Fruit fly (Drosophila melanogaster): ENCODE data around the gene CG9175.
A peak's percentile ranks its signal among the peaks of the same experiment; 100 is the strongest.

CG9175 gene

DNA sequence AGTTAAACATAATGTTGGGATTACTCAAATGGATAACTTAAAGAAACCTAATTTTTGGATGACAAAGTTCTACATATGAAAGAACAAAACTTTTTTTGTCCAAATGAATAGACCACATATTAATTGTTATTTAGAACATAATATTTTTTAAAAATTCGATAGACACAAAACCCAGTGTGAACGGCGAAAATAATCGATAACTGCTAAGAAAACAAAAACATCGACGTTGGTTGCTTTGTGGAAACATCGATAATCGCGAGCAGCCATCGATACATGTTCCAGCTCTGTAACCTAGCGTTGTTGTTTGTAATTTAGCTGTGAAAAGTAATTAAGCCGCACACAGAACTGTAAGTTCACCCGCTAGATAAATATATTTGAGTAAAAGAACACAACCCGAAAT, 48.2 kb downstream of the CG9175 start, which contains the start of gene CG9135 (continued):
- TF ChIP-seq pb (GFP tag; optimal IDR thresholded peaks at IDR 0.05): no peak
- peak; percentile 94 for TF ChIP-seq CG7357 (GFP tag; IDR thresholded peaks at IDR 0.05)
- TF ChIP-seq Gug (GFP tag; IDR thresholded peaks at IDR 0.05): no peak; the same call in 3 of the 4 replicates
- no peak for TF ChIP-seq pho (GFP tag; optimal IDR thresholded peaks at IDR 0.05)
- no peak for TF ChIP-seq jumu (GFP tag; optimal IDR thresholded peaks at IDR 0.05)
- no peak for TF ChIP-seq CG1832 (GFP tag; optimal IDR thresholded peaks at IDR 0.05)
- no peak for TF ChIP-seq CG7556 (GFP tag; optimal IDR thresholded peaks at IDR 0.05)
- peak; percentile 86 for TF ChIP-seq pzg (GFP tag; optimal IDR thresholded peaks at IDR 0.05)
- TF ChIP-seq Hmx (GFP tag; optimal IDR thresholded peaks at IDR 0.05): no peak
- TF ChIP-seq CG33213 (GFP tag; optimal IDR thresholded peaks at IDR 0.05): no peak
- TF ChIP-seq chif (GFP tag; optimal IDR thresholded peaks at IDR 0.05): no peak
- TF ChIP-seq Gsc (GFP tag; IDR thresholded peaks at IDR 0.05): no peak
- TF ChIP-seq Camta (GFP tag; optimal IDR thresholded peaks at IDR 0.05): no peak
- TF ChIP-seq CG4707 (GFP tag; optimal IDR thresholded peaks at IDR 0.05): no peak
- TF ChIP-seq NC2β (GFP tag; optimal IDR thresholded peaks at IDR 0.05): no peak
- no peak for TF ChIP-seq Rx (GFP tag; IDR thresholded peaks at IDR 0.05)
- TF ChIP-seq CG3847 (GFP tag; IDR thresholded peaks at IDR 0.05): no peak
- peak; percentile 99 for TF ChIP-seq CG14860 (GFP tag; IDR thresholded peaks at IDR 0.05; ENCODE audit: partially characterized antibody)
- no peak for TF ChIP-seq psq (GFP tag; optimal IDR thresholded peaks at IDR 0.05)
- TF ChIP-seq Hr51 (GFP tag; optimal IDR thresholded peaks at IDR 0.05): no peak
- TF ChIP-seq H15 (GFP tag; IDR thresholded peaks at IDR 0.05): no peak
- no peak for TF ChIP-seq cwo (GFP tag; optimal IDR thresholded peaks at IDR 0.05)
- TF ChIP-seq CoRest (tag; optimal IDR thresholded peaks at IDR 0.05): peak; percentile 54
- TF ChIP-seq bsh (GFP tag; optimal IDR thresholded peaks at IDR 0.05): no peak
- no peak for TF ChIP-seq h (optimal IDR thresholded peaks at IDR 0.05)
- peak; percentile 78 for TF ChIP-seq stwl (tag; optimal IDR thresholded peaks at IDR 0.05)
- no peak for TF ChIP-seq vvl (GFP tag; IDR thresholded peaks at IDR 0.05)
- TF ChIP-seq lov (optimal IDR thresholded peaks at IDR 0.05): no peak
- TF ChIP-seq lov (GFP tag; IDR thresholded peaks at IDR 0.05): no peak
- peak; percentile 59; the same call in 1 of the 2 replicates for TF ChIP-seq CG9932 (GFP tag; IDR thresholded peaks at IDR 0.05)
- no peak for TF ChIP-seq tx (GFP tag; optimal IDR thresholded peaks at IDR 0.05)
- no peak for TF ChIP-seq CG10366 (GFP tag; IDR thresholded peaks at IDR 0.05)
- no peak for TF ChIP-seq CG9876 (GFP tag; optimal IDR thresholded peaks at IDR 0.05)
- no peak for TF ChIP-seq gt (GFP tag; IDR thresholded peaks at IDR 0.05)
- no peak for TF ChIP-seq cg (GFP tag; optimal IDR thresholded peaks at IDR 0.05)
- TF ChIP-seq Neu2 (GFP tag; optimal IDR thresholded peaks at IDR 0.05; ENCODE audit: borderline replicate concordance): no peak
- TF ChIP-seq Sry-δ (GFP tag; optimal IDR thresholded peaks at IDR 0.05): peak; percentile 84
- peak; percentile 23 for TF ChIP-seq Med (GFP tag)
- peak; percentile 72 for TF ChIP-seq E2f2 (GFP tag; IDR thresholded peaks at IDR 0.05)
- TF ChIP-seq da (GFP tag; optimal IDR thresholded peaks at IDR 0.05): no peak
- no peak for TF ChIP-seq Drgx (GFP tag; IDR thresholded peaks at IDR 0.05)
- no peak for TF ChIP-seq Dad (GFP tag; optimal IDR thresholded peaks at IDR 0.05)
- TF ChIP-seq CG9727 (GFP tag; optimal IDR thresholded peaks at IDR 0.05): no peak
- no peak for TF ChIP-seq Sox102F (GFP tag; optimal IDR thresholded peaks at IDR 0.05)
- TF ChIP-seq CG2712 (tag; optimal IDR thresholded peaks at IDR 0.05): peak; percentile 36
- TF ChIP-seq CkIIα-i1 (GFP tag; IDR thresholded peaks at IDR 0.05): peak; percentile 69; the same call in 1 of the 2 replicates
- peak; percentile 99 for TF ChIP-seq unc-4 (GFP tag; IDR thresholded peaks at IDR 0.05; ENCODE audit: partially characterized antibody)
- no peak for TF ChIP-seq Ada2b (GFP tag; IDR thresholded peaks at IDR 0.05)
- TF ChIP-seq Oaz (GFP tag; IDR thresholded peaks at IDR 0.05): no peak
- peak; percentile 98 for TF ChIP-seq inv (GFP tag; IDR thresholded peaks at IDR 0.05; ENCODE audit: partially characterized antibody)
- TF ChIP-seq al (GFP tag; IDR thresholded peaks at IDR 0.05): no peak
- no peak for TF ChIP-seq gce (GFP tag; IDR thresholded peaks at IDR 0.05)
- TF ChIP-seq cato (GFP tag; optimal IDR thresholded peaks at IDR 0.05; ENCODE audit: borderline replicate concordance): no peak
